Worm (Caenorhabditis elegans) whole organism, mixed stage, embryonic: ENCODE measurements around the gene aars-1.

Source experiments
- ceh-43 ChIP-seq: fragments of 200-800 bp; sonication (Bioruptor generic); optimal IDR thresholded peaks from 2 replicates; lab custom pipeline; 2018; ENCODE audit warnings: mild to moderate bottlenecking, missing genetic modification characterization, moderate library complexity, missing compliant biosample characterization
- elt-1 ChIP-seq: sonication (generic microtip); optimal IDR thresholded peaks from 2 replicates; lab custom pipeline; 2017; ENCODE audit warnings: missing genetic modification characterization, mild to moderate bottlenecking, missing compliant biosample characterization, antibody characterized with exemption, moderate library complexity, borderline replicate concordance; ENCODE audit not compliant: insufficient read depth
- hlh-1 ChIP-seq: fragments of 150-350 bp; optimal IDR thresholded peaks from 2 replicates; lab custom pipeline; 2014; ENCODE audit warnings: missing biosample characterization, missing genetic modification reagents, missing genetic modification characterization
- lin-13 ChIP-seq: fragments of 150-350 bp; optimal IDR thresholded peaks from 2 replicates; lab custom pipeline; 2014; ENCODE audit warnings: missing biosample characterization, missing genetic modification characterization
- lin-32 ChIP-seq: fragments of 200-800 bp; sonication (Bioruptor generic); optimal IDR thresholded peaks from 2 replicates; lab custom pipeline; 2018; ENCODE audit warnings: mild to moderate bottlenecking, missing genetic modification characterization, missing compliant biosample characterization
- mab-5 ChIP-seq: fragments of 150-350 bp; optimal IDR thresholded peaks from 2 replicates; lab custom pipeline; 2014; ENCODE audit warnings: missing biosample characterization, missing genetic modification characterization
- mep-1 ChIP-seq: fragments of 150-350 bp; optimal IDR thresholded peaks from 2 replicates; lab custom pipeline; 2017; ENCODE audit warnings: missing biosample characterization, missing genetic modification reagents, missing genetic modification characterization, inconsistent platforms
- nhr-12 ChIP-seq: fragments of 150-350 bp; optimal IDR thresholded peaks from 2 replicates; lab custom pipeline; 2014; ENCODE audit warnings: missing biosample characterization, missing genetic modification characterization
- nhr-2 ChIP-seq: fragments of 150-350 bp; optimal IDR thresholded peaks from 2 replicates; lab custom pipeline; 2014; ENCODE audit warnings: missing biosample characterization, missing genetic modification characterization
- nhr-237 ChIP-seq: fragments of 150-350 bp; optimal IDR thresholded peaks from 2 replicates; lab custom pipeline; 2014; ENCODE audit warnings: missing biosample characterization, missing genetic modification characterization
- nhr-28 ChIP-seq: fragments of 150-350 bp; optimal IDR thresholded peaks from 2 replicates; lab custom pipeline; 2014; ENCODE audit warnings: missing biosample characterization, missing genetic modification characterization
- pha-4 ChIP-seq: fragments of 150-350 bp; optimal IDR thresholded peaks from 2 replicates; lab custom pipeline; 2018; ENCODE audit warnings: missing biosample characterization, missing genetic modification reagents, missing genetic modification characterization
- snpc-4 ChIP-seq: fragments of 150-350 bp; optimal IDR thresholded peaks from 2 replicates; lab custom pipeline; 2014; ENCODE audit warnings: missing biosample characterization, missing genetic modification characterization
- tbx-8 ChIP-seq: fragments of 200-800 bp; sonication (Bioruptor generic); optimal IDR thresholded peaks from 2 replicates; lab custom pipeline; 2018; ENCODE audit warnings: mild to moderate bottlenecking, missing genetic modification characterization, moderate library complexity, missing compliant biosample characterization

DNA sequence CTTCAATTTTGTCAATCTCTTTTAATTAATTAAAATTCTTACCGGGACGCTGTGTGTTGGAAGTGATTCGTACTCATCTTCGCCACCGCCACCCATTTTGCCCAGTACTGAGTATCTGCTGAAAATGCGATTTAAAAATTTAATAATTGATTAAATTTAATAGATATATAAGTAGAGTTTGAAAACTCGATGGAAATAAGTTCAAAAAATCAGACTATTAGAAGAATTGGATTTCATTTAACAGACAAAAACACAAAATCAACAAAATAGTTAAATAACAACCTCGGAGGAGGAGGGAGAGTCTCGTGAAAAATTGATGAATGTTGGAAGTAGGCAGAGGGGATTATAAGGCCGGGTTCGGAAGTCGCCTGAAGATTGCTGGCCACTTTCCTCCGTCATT, 7.6 kb upstream of the aars-1 start, which contains the start of gene mfn-1:
- no peak for TF ChIP-seq elt-1 (tag; lab: Kevin White, UChicago)
- no peak for TF ChIP-seq mep-1
- TF ChIP-seq tbx-8, result no peak
- TF ChIP-seq lin-13 (tag; lab: Kevin White, UChicago), result no peak
- TF ChIP-seq nhr-237 (tag; lab: Kevin White, UChicago), result no peak
- TF ChIP-seq snpc-4 (tag; lab: Kevin White, UChicago), result no peak
- no peak for TF ChIP-seq pha-4 (tag; lab: Kevin White, UChicago)
- TF ChIP-seq nhr-12 (tag; lab: Kevin White, UChicago), result no peak
- no peak for TF ChIP-seq mab-5
- TF ChIP-seq hlh-1 (tag; lab: Kevin White, UChicago), result no peak
- TF ChIP-seq ceh-43, result no peak
- TF ChIP-seq nhr-2 (tag; lab: Kevin White, UChicago), result no peak
- TF ChIP-seq nhr-28, result no peak
- no peak for TF ChIP-seq lin-32 (GFP tag; lab: Kevin White, UChicago)
